Worm (Caenorhabditis elegans): ENCODE measurements around the gene Y57A10A.13.

Y57A10A.13 gene

DNA sequence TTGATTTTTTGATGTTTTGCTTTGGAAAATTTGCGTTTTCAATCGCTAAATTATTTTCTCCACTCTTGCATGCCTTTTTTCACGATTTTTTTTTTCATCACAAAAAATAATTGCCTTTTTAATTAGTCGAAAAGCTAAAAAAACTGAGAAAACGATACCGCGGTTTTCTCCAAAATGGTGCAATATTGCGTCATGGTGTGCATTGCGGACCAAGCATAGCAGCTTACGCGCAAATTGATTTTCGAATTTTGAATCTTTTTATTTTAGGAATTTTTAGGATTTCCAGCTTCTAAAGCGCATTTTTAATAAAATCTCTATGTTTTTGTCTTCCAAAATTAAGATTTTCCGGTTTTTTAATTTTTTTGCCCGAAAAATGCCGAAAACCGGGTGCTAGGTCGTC is 34.5 kb downstream of the Y57A10A.13 start:
- no peak for TF ChIP-seq hmg-4 (GFP tag; optimal IDR thresholded peaks at IDR 0.05)
- TF ChIP-seq flt-1 (GFP tag; IDR thresholded peaks at IDR 0.05): no peak
- no peak for TF ChIP-seq tbx-11 (GFP tag; IDR thresholded peaks at IDR 0.05)
- no peak for TF ChIP-seq ceh-36 (tag; optimal IDR thresholded peaks at IDR 0.05)
- no peak for TF ChIP-seq tra-4 (tag; optimal IDR thresholded peaks at IDR 0.05)
- no peak for TF ChIP-seq F13C5.2 (tag; optimal IDR thresholded peaks at IDR 0.05)
- no peak for TF ChIP-seq sea-1 (GFP tag; conservative IDR thresholded peaks at IDR 0.05)
- TF ChIP-seq B0310.2 (tag; optimal IDR thresholded peaks at IDR 0.05): no peak
- no peak for TF ChIP-seq hmbx-1 (tag; optimal IDR thresholded peaks at IDR 0.05)
- no peak for TF ChIP-seq ets-7 (tag; optimal IDR thresholded peaks at IDR 0.05)
- no peak for TF ChIP-seq tbx-37 (GFP tag; conservative IDR thresholded peaks at IDR 0.05)
- TF ChIP-seq scrt-1 (GFP tag; IDR thresholded peaks at IDR 0.05): no peak
- TF ChIP-seq ceh-13 (GFP tag; optimal IDR thresholded peaks at IDR 0.05): no peak
- no peak for TF ChIP-seq ama-1 (optimal IDR thresholded peaks at IDR 0.05)
- no peak for TF ChIP-seq aly-1 (tag; optimal IDR thresholded peaks at IDR 0.05)
- TF ChIP-seq pes-1 (GFP tag; IDR thresholded peaks at IDR 0.05): no peak
- TF ChIP-seq hnd-1 (tag; optimal IDR thresholded peaks at IDR 0.05): no peak

DNA sequence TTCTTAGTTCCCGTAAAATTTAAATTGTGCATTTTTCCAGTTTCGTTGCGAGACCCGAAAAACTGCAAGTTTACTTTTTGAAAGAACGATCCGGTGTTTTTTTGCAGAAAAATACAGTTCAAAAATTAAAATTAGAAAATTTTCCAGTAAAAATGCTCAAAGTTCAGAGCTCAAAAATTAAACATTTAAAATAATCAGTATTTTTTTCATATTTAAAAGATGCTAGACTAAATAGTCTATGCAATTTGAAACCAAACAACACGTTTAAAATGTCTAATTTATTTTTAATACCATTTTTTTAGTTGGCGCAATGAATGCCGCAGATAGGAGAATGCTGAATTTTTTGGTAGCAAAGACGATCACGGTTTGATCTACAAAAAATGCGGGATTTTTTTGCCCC is 37.4 kb downstream of the Y57A10A.13 start, which contains the start of gene Y57A10A.2:
TSS of gene Y57A10A.2 (plus strand) at position 301 of the 400 bp plus-strand sequence.
- TF ChIP-seq ama-1 (optimal IDR thresholded peaks at IDR 0.05) (no peak), hmg-4 (GFP tag; optimal IDR thresholded peaks at IDR 0.05) (no peak), scrt-1 (GFP tag; IDR thresholded peaks at IDR 0.05) (no peak), tbx-37 (GFP tag; conservative IDR thresholded peaks at IDR 0.05) (no peak), pes-1 (GFP tag; IDR thresholded peaks at IDR 0.05) (no peak), tbx-11 (GFP tag; IDR thresholded peaks at IDR 0.05) (no peak), hmbx-1 (tag; optimal IDR thresholded peaks at IDR 0.05) (no peak), ceh-36 (tag; optimal IDR thresholded peaks at IDR 0.05) (no peak), ceh-13 (GFP tag; optimal IDR thresholded peaks at IDR 0.05) (no peak), ets-7 (tag; optimal IDR thresholded peaks at IDR 0.05) (no peak), aly-1 (tag; optimal IDR thresholded peaks at IDR 0.05) (no peak), B0310.2 (tag; optimal IDR thresholded peaks at IDR 0.05) (no peak), sea-1 (GFP tag; conservative IDR thresholded peaks at IDR 0.05) (no peak), flt-1 (GFP tag; IDR thresholded peaks at IDR 0.05) (no peak), tra-4 (tag; optimal IDR thresholded peaks at IDR 0.05) (no peak)

DNA sequence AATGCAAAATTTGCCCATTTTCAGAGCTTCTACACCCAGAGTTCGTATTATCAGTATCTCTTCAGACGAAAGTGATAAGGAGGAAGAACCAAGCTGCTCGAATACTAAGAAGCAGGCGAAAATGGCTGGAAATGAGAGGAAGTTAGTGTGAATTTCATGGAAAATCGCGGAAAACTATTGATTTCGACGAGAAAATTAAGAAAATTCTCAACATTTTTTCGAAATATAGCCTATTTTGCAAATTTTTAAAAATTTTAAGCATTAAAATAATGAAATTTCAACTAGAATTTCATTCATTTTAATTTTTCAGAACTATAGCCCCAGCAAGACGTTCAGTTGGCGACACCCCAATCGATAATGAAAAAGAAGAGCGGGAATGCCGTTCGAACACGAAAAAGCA is 41.1 kb downstream of the Y57A10A.13 start:
- no peak for TF ChIP-seq aly-1 (tag; optimal IDR thresholded peaks at IDR 0.05)
- TF ChIP-seq ceh-36 (tag; optimal IDR thresholded peaks at IDR 0.05): no peak
- TF ChIP-seq ets-7 (tag; optimal IDR thresholded peaks at IDR 0.05): no peak
- no peak for TF ChIP-seq pes-1 (GFP tag; IDR thresholded peaks at IDR 0.05)
- TF ChIP-seq hmg-4 (GFP tag; optimal IDR thresholded peaks at IDR 0.05): no peak

DNA sequence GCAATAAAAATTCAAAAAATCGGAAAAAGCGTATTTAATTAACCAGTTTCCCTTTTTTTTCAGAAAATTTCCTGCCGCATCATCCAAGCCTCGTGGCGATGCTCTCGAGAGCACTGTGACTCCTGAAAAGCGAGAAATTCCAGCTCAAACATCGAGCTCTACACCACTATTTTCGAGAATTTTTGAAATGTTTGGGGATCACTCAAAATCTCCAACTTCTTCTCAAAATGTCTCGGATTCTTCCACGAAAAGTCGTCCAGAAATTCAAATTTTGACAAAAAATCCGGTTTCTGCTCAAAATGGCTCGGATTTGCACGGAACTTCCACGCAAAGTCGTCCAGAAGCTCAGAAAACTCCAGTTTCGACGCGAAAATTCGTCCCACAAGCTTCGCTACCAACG is 46.7 kb downstream of the Y57A10A.13 start:
- TF ChIP-seq flt-1 (GFP tag; IDR thresholded peaks at IDR 0.05) (no peak), hmg-4 (GFP tag; optimal IDR thresholded peaks at IDR 0.05) (no peak), ceh-36 (tag; optimal IDR thresholded peaks at IDR 0.05) (no peak), ama-1 (optimal IDR thresholded peaks at IDR 0.05) (no peak), B0310.2 (tag; optimal IDR thresholded peaks at IDR 0.05) (no peak), tbx-37 (GFP tag; conservative IDR thresholded peaks at IDR 0.05) (no peak), pes-1 (GFP tag; IDR thresholded peaks at IDR 0.05) (no peak), ets-7 (tag; optimal IDR thresholded peaks at IDR 0.05) (no peak), hnd-1 (tag; optimal IDR thresholded peaks at IDR 0.05) (no peak)

DNA sequence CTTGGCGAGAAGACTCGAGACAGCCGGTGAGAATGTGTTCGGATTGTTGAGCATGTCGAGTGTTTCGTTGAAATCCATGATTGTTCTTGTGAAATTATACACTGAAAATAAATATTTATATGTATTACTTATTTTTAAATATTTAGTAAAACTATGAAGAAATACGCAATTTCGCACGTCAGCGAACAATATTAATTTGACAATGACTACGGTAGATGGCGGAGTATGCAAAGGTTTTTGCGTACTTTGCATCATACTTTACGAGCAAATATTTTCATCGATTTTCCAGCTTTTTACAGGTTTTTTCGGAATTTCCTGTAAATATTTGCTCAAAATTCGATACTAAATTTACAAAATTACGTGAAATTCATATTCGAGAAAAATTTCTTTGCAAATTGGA is 53.8 kb downstream of the Y57A10A.13 start, which contains the start of gene set-24:
TSS of gene set-24 (minus strand) at position 101 of the 400 bp plus-strand sequence.
- TF ChIP-seq tbx-11 (GFP tag; IDR thresholded peaks at IDR 0.05): no peak
- TF ChIP-seq tra-4 (tag; optimal IDR thresholded peaks at IDR 0.05): no peak
- no peak for TF ChIP-seq ceh-36 (tag; optimal IDR thresholded peaks at IDR 0.05)
- no peak for TF ChIP-seq ets-7 (tag; optimal IDR thresholded peaks at IDR 0.05)
- no peak for TF ChIP-seq sea-1 (GFP tag; conservative IDR thresholded peaks at IDR 0.05)
- TF ChIP-seq ama-1 (optimal IDR thresholded peaks at IDR 0.05): no peak
- no peak for TF ChIP-seq tbx-37 (GFP tag; conservative IDR thresholded peaks at IDR 0.05)
- TF ChIP-seq B0310.2 (tag; optimal IDR thresholded peaks at IDR 0.05): no peak
- no peak for TF ChIP-seq aly-1 (tag; optimal IDR thresholded peaks at IDR 0.05)
- TF ChIP-seq flt-1 (GFP tag; IDR thresholded peaks at IDR 0.05): no peak
- no peak for TF ChIP-seq hnd-1 (tag; optimal IDR thresholded peaks at IDR 0.05)
- no peak for TF ChIP-seq hmg-4 (GFP tag; optimal IDR thresholded peaks at IDR 0.05)
- no peak for TF ChIP-seq F13C5.2 (tag; optimal IDR thresholded peaks at IDR 0.05)

DNA sequence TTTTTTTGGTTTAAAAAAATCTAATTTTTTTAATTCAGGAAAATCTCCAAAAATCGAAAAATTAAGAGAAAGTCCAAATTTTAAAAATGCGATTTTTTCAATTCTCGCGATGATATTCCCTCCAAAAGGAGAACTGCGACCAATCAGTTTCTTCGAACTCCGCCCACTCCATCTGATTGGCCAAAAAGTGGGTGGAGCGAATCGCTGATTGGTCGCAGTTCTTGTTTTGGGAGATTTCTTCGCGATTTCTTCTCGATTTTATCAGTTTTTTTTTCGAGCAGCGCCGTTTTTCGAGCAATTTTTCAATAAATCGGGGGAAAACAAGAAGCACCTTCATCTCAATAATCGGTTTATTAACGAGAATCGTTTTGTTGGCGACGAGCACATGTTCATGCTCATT is 54.3 kb downstream of the Y57A10A.13 start:
- TF ChIP-seq hmbx-1 (tag; optimal IDR thresholded peaks at IDR 0.05): no peak
- no peak for TF ChIP-seq hmg-4 (GFP tag; optimal IDR thresholded peaks at IDR 0.05)
- TF ChIP-seq tra-4 (tag; optimal IDR thresholded peaks at IDR 0.05): no peak
- TF ChIP-seq hnd-1 (tag; optimal IDR thresholded peaks at IDR 0.05): no peak
- no peak for TF ChIP-seq sea-1 (GFP tag; conservative IDR thresholded peaks at IDR 0.05)
- no peak for TF ChIP-seq flt-1 (GFP tag; IDR thresholded peaks at IDR 0.05)
- no peak for TF ChIP-seq B0310.2 (tag; optimal IDR thresholded peaks at IDR 0.05)
